Worm (Caenorhabditis elegans) whole organism, L4/young adult: ENCODE results near the gene C29A12.1.

Source experiments
- W03F9.2 ChIP-seq: fragments of 150-350 bp; optimal IDR thresholded peaks from 2 replicates; lab custom pipeline; 2014; ENCODE audit warnings: missing biosample characterization, missing genetic modification characterization
- dao-5 ChIP-seq: sonication (generic microtip); optimal IDR thresholded peaks from 2 replicates; lab custom pipeline; 2016; ENCODE audit warnings: missing genotype, missing genetic modification characterization, moderate library complexity, missing compliant biosample characterization
- him-1 ChIP-seq: sonication (generic microtip); optimal IDR thresholded peaks from 2 replicates; lab custom pipeline; 2016; ENCODE audit warnings: missing genotype, missing genetic modification reagents, missing genetic modification characterization, missing compliant biosample characterization

DNA sequence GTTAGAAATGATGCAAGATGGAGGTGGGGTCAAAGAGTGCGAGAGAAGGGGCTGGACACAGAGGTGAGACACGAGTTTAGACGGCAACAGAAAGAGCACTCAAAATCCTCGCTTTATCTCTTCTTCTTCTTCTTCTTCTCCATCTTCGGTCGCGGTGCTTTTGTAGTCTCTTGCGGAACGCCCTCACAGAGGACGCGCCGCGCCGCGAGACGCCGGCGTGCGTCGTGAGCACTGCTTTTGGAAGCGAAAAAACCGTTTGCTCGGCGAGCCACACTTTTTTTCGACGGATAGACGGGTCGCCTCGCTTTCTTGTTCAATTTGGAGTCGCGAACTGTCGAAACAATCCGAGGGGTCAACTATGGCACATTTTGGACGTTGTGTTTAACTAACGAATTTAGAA lies 22.4 kb downstream of the C29A12.1 start, which contains the start of gene D1054.9:
- TF ChIP-seq him-1 (tag; lab: Kevin White, UChicago) (no peak), dao-5 (tag; lab: Kevin White, UChicago) (no peak), W03F9.2 (tag; lab: Kevin White, UChicago) (no peak)
